Fruit fly (Drosophila melanogaster): Measurements from ENCODE around the gene nkd.

The nkd gene

dm6 chr3L:19091423-19092124 is 46.3 kb upstream of the nkd start:
- no peak for TF ChIP-seq dysf (GFP tag; IDR thresholded peaks at IDR 0.05)
- TF ChIP-seq CG10147 (GFP tag; optimal IDR thresholded peaks at IDR 0.05), result peak; percentile 11
- peak; percentile 10 for TF ChIP-seq lab (GFP tag; optimal IDR thresholded peaks at IDR 0.05)
- TF ChIP-seq CG10543 (GFP tag; optimal IDR thresholded peaks at IDR 0.05), result peak; percentile 87
- TF ChIP-seq abd-A (tag; optimal IDR thresholded peaks at IDR 0.05), result peak; percentile 99
- 0 out of 2 replicates have a peak, but pooled peaks have one; percentile 30 for TF ChIP-seq hbn (GFP tag; IDR thresholded peaks at IDR 0.05; ENCODE audit: partially characterized antibody)
- TF ChIP-seq ci (GFP tag; IDR thresholded peaks at IDR 0.05), result 0 out of 3 replicates have a peak, but pooled peaks have one; percentile 64
- TF ChIP-seq gce (GFP tag; IDR thresholded peaks at IDR 0.05), result peak; percentile 27; the same call in 1 of the 3 replicates
- TF ChIP-seq CG16779 (GFP tag; IDR thresholded peaks at IDR 0.05), result 0 out of 2 replicates have a peak, but pooled peaks have one; percentile 36
- TF ChIP-seq chinmo (GFP tag; IDR thresholded peaks at IDR 0.05; ENCODE audit: partially characterized antibody), result peak; percentile 99
- peak; percentile 99 for TF ChIP-seq onecut (GFP tag; IDR thresholded peaks at IDR 0.05)
- TF ChIP-seq ase (GFP tag; IDR thresholded peaks at IDR 0.05), result 0 out of 3 replicates have a peak, but pooled peaks have one; percentile 26
- peak; percentile 29; the same call in 1 of the 2 replicates for TF ChIP-seq klu (GFP tag; IDR thresholded peaks at IDR 0.05)
- TF ChIP-seq ap (GFP tag; IDR thresholded peaks at IDR 0.05), result no peak
- no peak for TF ChIP-seq croc (GFP tag; conservative IDR thresholded peaks at IDR 0.05)
- TF ChIP-seq CG14860 (GFP tag; IDR thresholded peaks at IDR 0.05; ENCODE audit: partially characterized antibody), result 0 out of 3 replicates have a peak, but pooled peaks have one; percentile 20
- peak; percentile 83 for TF ChIP-seq Deaf1 (tag; optimal IDR thresholded peaks at IDR 0.05)
- peak; percentile 81 for TF ChIP-seq cwo (GFP tag; optimal IDR thresholded peaks at IDR 0.05)
- TF ChIP-seq Taf1 (GFP tag; IDR thresholded peaks at IDR 0.05), result no peak
- TF ChIP-seq run (tag; optimal IDR thresholded peaks at IDR 0.05), result no peak
- peak; percentile 42 for TF ChIP-seq kni (GFP tag; optimal IDR thresholded peaks at IDR 0.05)
- peak; percentile 4 for TF ChIP-seq kah (GFP tag; optimal IDR thresholded peaks at IDR 0.05)
- peak; percentile 98 for TF ChIP-seq ftz-f1 (GFP tag; optimal IDR thresholded peaks at IDR 0.05)
- TF ChIP-seq CG5953 (GFP tag; IDR thresholded peaks at IDR 0.05), result peak; percentile 40; the same call in 1 of the 2 replicates
- peak; percentile 17 for TF ChIP-seq nau (GFP tag; optimal IDR thresholded peaks at IDR 0.05)
- 0 out of 3 replicates have a peak, but pooled peaks have one; percentile 48 for TF ChIP-seq tgo (GFP tag; IDR thresholded peaks at IDR 0.05)
- peak; percentile 81 for TF ChIP-seq grn (GFP tag; optimal IDR thresholded peaks at IDR 0.05)
- no peak for TF ChIP-seq salm (tag; optimal IDR thresholded peaks at IDR 0.05)
- TF ChIP-seq pros (GFP tag; optimal IDR thresholded peaks at IDR 0.05), result peak; percentile 3
- TF ChIP-seq cg (GFP tag; optimal IDR thresholded peaks at IDR 0.05), result peak; percentile 85
- peak in 1 of 2 experiments; percentile 17 for TF ChIP-seq Pdp1 (GFP tag; optimal IDR thresholded peaks at IDR 0.05)
- TF ChIP-seq CG7357 (GFP tag; IDR thresholded peaks at IDR 0.05), result no peak
- no peak for TF ChIP-seq CG12769 (tag; optimal IDR thresholded peaks at IDR 0.05)
- TF ChIP-seq CG8290 (GFP tag; optimal IDR thresholded peaks at IDR 0.05), result no peak
- peak in 1 of 2 experiments; percentile 58 for TF ChIP-seq CG8290 (tag; optimal IDR thresholded peaks at IDR 0.05)
- TF ChIP-seq otp (GFP tag; IDR thresholded peaks at IDR 0.05), result peak; percentile 70; the same call in 1 of the 3 replicates
- TF ChIP-seq Opbp (GFP tag; IDR thresholded peaks at IDR 0.05; ENCODE audit: partially characterized antibody), result 0 out of 3 replicates have a peak, but pooled peaks have one; percentile 41
- peak; percentile 51; the same call in 1 of the 3 replicates for TF ChIP-seq Dbx (GFP tag; IDR thresholded peaks at IDR 0.05)
- TF ChIP-seq CG4328 (GFP tag; optimal IDR thresholded peaks at IDR 0.05), result peak; percentile 37
- no peak for TF ChIP-seq Gsc (GFP tag; IDR thresholded peaks at IDR 0.05)
- TF ChIP-seq Hr39 (optimal IDR thresholded peaks at IDR 0.05), result peak; percentile 29
- TF ChIP-seq ken (GFP tag; IDR thresholded peaks at IDR 0.05), result 0 out of 3 replicates have a peak, but pooled peaks have one; percentile 25
- no peak for TF ChIP-seq CG31441 (GFP tag; IDR thresholded peaks at IDR 0.05)
- TF ChIP-seq CG9437 (GFP tag; optimal IDR thresholded peaks at IDR 0.05), result no peak
- peak; percentile 10 for TF ChIP-seq pzg (GFP tag; optimal IDR thresholded peaks at IDR 0.05)
- TF ChIP-seq CG13287 (GFP tag; IDR thresholded peaks at IDR 0.05; ENCODE audit: partially characterized antibody), result peak; percentile 37; the same call in 1 of the 2 replicates
- peak in 1 of 2 experiments; percentile 18 for TF ChIP-seq Dfd (GFP tag; optimal IDR thresholded peaks at IDR 0.05)
- 0 out of 2 replicates have a peak, but pooled peaks have one; percentile 25 for TF ChIP-seq unc-4 (GFP tag; IDR thresholded peaks at IDR 0.05; ENCODE audit: partially characterized antibody)
